Worm (Caenorhabditis elegans): ENCODE measurements around the gene obr-3.

DNA sequence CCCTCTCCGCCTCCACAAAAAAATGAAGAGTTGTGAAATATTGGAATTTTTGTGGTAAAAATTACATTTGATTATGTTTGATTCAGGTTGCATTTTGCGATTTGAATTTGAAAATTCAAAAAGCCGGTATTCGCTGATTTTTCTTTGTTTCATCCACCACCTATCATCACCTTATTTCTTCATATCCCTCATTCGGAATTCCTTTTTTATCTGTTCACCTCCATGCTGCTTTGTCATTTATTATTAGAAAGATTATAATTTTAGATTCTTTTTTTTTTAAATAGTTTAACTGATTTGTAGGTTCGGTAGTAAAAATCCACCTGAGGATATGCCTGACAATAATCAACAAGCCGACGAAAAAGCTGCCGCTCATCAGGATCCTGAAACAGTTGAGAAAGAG lies 42.9 kb upstream of the obr-3 start, which contains the start of gene mct-3:
- TF ChIP-seq lsy-2 (tag; optimal IDR thresholded peaks at IDR 0.05) (no peak), snpc-4 (tag; optimal IDR thresholded peaks at IDR 0.05) (no peak), lin-39 (tag; optimal IDR thresholded peaks at IDR 0.05) (no peak), zag-1 (tag; optimal IDR thresholded peaks at IDR 0.05) (no peak), skn-1 (tag; optimal IDR thresholded peaks at IDR 0.05) (no peak), nhr-25 (tag; optimal IDR thresholded peaks at IDR 0.05) (no peak), ceh-16 (tag; optimal IDR thresholded peaks at IDR 0.05) (no peak), R02D3.7 (tag; optimal IDR thresholded peaks at IDR 0.05) (no peak), unc-62 (GFP tag; optimal IDR thresholded peaks at IDR 0.05) (no peak), mdl-1 (tag; optimal IDR thresholded peaks at IDR 0.05) (no peak)
